Fruit fly (Drosophila melanogaster) whole organism, prepupa: ENCODE data around the gene CG13840.
A peak's percentile ranks its signal among the peaks of the same experiment; 100 is the strongest.

Experiments
- Blimp-1 ChIP-seq: fragments of 200-800 bp; sonication (Bioruptor generic); optimal IDR thresholded peaks from 3 replicates; lab custom pipeline; 2017; ENCODE audit warnings: missing biosample characterization, missing genetic modification characterization, mild to moderate bottlenecking, moderate library complexity, missing genetic modification reagents
- CG10631 ChIP-seq: fragments of 200-800 bp; sonication (Bioruptor generic); optimal IDR thresholded peaks from 2 replicates; lab custom pipeline; 2016; ENCODE audit warnings: missing biosample characterization, missing genetic modification characterization
- CG10669 ChIP-seq: fragments of 200-800 bp; sonication (Bioruptor generic); optimal IDR thresholded peaks from 3 replicates; lab custom pipeline; 2018; ENCODE audit warnings: missing biosample characterization, mild to moderate bottlenecking, missing genetic modification characterization, moderate library complexity
- CG11294 ChIP-seq: fragments of 200-800 bp; sonication (Bioruptor generic); IDR thresholded peaks from 2 replicates; pipeline ENCODE4 v1.3.6; 2022; ENCODE audit warnings: missing biosample characterization, missing genetic modification characterization
- CG11762 ChIP-seq: fragments of 200-800 bp; sonication (Bioruptor generic); optimal IDR thresholded peaks from 3 replicates; lab custom pipeline; 2016; ENCODE audit warnings: missing biosample characterization, missing genetic modification characterization; ENCODE audit not compliant: insufficient read depth
- CG11902 ChIP-seq: fragments of 200-800 bp; sonication (Bioruptor generic); optimal IDR thresholded peaks from 3 replicates; lab custom pipeline; 2016; ENCODE audit warnings: missing biosample characterization, missing genetic modification characterization
- CG1621 ChIP-seq: fragments of 200-800 bp; sonication (Bioruptor generic); optimal IDR thresholded peaks from 3 replicates; lab custom pipeline; 2018; ENCODE audit warnings: missing biosample characterization, mild to moderate bottlenecking, missing genetic modification characterization
- CG16779 ChIP-seq: fragments of 200-800 bp; sonication (Bioruptor generic); optimal IDR thresholded peaks from 3 replicates; lab custom pipeline; 2017; ENCODE audit warnings: missing biosample characterization, mild to moderate bottlenecking, missing genetic modification characterization
- CG3032 ChIP-seq: fragments of 200-800 bp; optimal IDR thresholded peaks from 2 replicates; lab custom pipeline; 2019; ENCODE audit warnings: missing biosample characterization, mild to moderate bottlenecking, missing genetic modification characterization, moderate library complexity
- CG31627 ChIP-seq: fragments of 200-800 bp; sonication (Bioruptor generic); optimal IDR thresholded peaks from 3 replicates; lab custom pipeline; 2016; ENCODE audit warnings: missing biosample characterization, missing genetic modification characterization
- CG32006 ChIP-seq: fragments of 200-800 bp; sonication (Bioruptor generic); optimal IDR thresholded peaks from 3 replicates; lab custom pipeline; 2017; ENCODE audit warnings: missing biosample characterization, mild to moderate bottlenecking, missing genetic modification characterization
- CG34406 ChIP-seq: fragments of 200-800 bp; sonication (Bioruptor generic); optimal IDR thresholded peaks from 3 replicates; lab custom pipeline; 2016; ENCODE audit warnings: missing biosample characterization, missing genetic modification characterization
- CG3919 ChIP-seq: fragments of 200-800 bp; sonication (Bioruptor generic); optimal IDR thresholded peaks from 3 replicates; lab custom pipeline; 2016; ENCODE audit warnings: missing biosample characterization, missing genetic modification characterization
- CG4318 ChIP-seq: fragments of 200-800 bp; sonication (Bioruptor generic); optimal IDR thresholded peaks from 3 replicates; lab custom pipeline; 2017; ENCODE audit warnings: missing biosample characterization, mild to moderate bottlenecking, missing genetic modification characterization
- CG6163 ChIP-seq: fragments of 200-800 bp; sonication (Bioruptor generic); IDR thresholded peaks from 3 replicates; pipeline ENCODE4 v1.3.6; 2022; ENCODE audit warnings: missing biosample characterization, missing genetic modification characterization
- CG6276 ChIP-seq: fragments of 200-800 bp; sonication (Bioruptor generic); optimal IDR thresholded peaks from 2 replicates; lab custom pipeline; 2017; ENCODE audit warnings: missing biosample characterization, mild to moderate bottlenecking, missing genetic modification characterization
- CG6792 ChIP-seq: fragments of 200-800 bp; sonication (Bioruptor generic); optimal IDR thresholded peaks from 3 replicates; lab custom pipeline; 2016; ENCODE audit warnings: missing biosample characterization, missing genetic modification characterization
- CG6808 ChIP-seq: fragments of 200-800 bp; sonication (Bioruptor generic); optimal IDR thresholded peaks from 3 replicates; lab custom pipeline; 2017; ENCODE audit warnings: missing biosample characterization, missing genetic modification characterization, mild to moderate bottlenecking, moderate library complexity, missing genetic modification reagents
- CG6854 ChIP-seq: fragments of 200-800 bp; sonication (Bioruptor generic); optimal IDR thresholded peaks from 2 replicates; lab custom pipeline; 2017; ENCODE audit warnings: missing biosample characterization, mild to moderate bottlenecking, missing genetic modification characterization
- CG7368 ChIP-seq: fragments of 200-800 bp; sonication (Bioruptor generic); optimal IDR thresholded peaks from 3 replicates; lab custom pipeline; 2016; ENCODE audit warnings: missing biosample characterization, missing genetic modification characterization
- CG8119 ChIP-seq: fragments of 200-800 bp; sonication (Bioruptor generic); IDR thresholded peaks from 3 replicates; pipeline ENCODE4 v1.3.6; 2022; ENCODE audit warnings: missing biosample characterization, missing genetic modification characterization
- CG9139 ChIP-seq: fragments of 200-800 bp; sonication (Bioruptor generic); optimal IDR thresholded peaks from 3 replicates; lab custom pipeline; 2017; ENCODE audit warnings: missing biosample characterization, mild to moderate bottlenecking, missing genetic modification characterization
- Eip75B ChIP-seq: fragments of 200-800 bp; sonication (Bioruptor generic); optimal IDR thresholded peaks from 3 replicates; lab custom pipeline; 2016; ENCODE audit warnings: missing biosample characterization, missing genetic modification characterization
- Eip78C ChIP-seq: fragments of 200-800 bp; sonication (Bioruptor generic); peaks from one replicate; lab custom pipeline; 2016; ENCODE audit warnings: missing biosample characterization, missing genetic modification characterization
- Ets21C ChIP-seq: fragments of 200-800 bp; sonication (Bioruptor generic); optimal IDR thresholded peaks from 3 replicates; lab custom pipeline; 2016; ENCODE audit warnings: missing biosample characterization, missing genetic modification characterization
- Ets96B ChIP-seq: fragments of 200-800 bp; optimal IDR thresholded peaks from 2 replicates; lab custom pipeline; 2019; ENCODE audit warnings: missing biosample characterization, mild to moderate bottlenecking, missing genetic modification characterization, moderate library complexity
- Gug ChIP-seq: fragments of 200-800 bp; sonication (Bioruptor generic); IDR thresholded peaks from 2 replicates; pipeline ENCODE4 v1.3.6; 2022; ENCODE audit warnings: missing biosample characterization, missing genetic modification characterization
- Hr38 ChIP-seq: sonication (Bioruptor generic); optimal IDR thresholded peaks from 2 replicates; lab custom pipeline; 2016; ENCODE audit warnings: missing biosample characterization, missing genetic modification characterization
- Hr39 ChIP-seq: fragments of 200-800 bp; sonication (Bioruptor generic); optimal IDR thresholded peaks from 2 replicates; lab custom pipeline; 2016; ENCODE audit warnings: missing biosample characterization, missing genetic modification characterization
- Hr4 ChIP-seq: fragments of 200-800 bp; sonication (Bioruptor generic); optimal IDR thresholded peaks from 3 replicates; lab custom pipeline; 2016; ENCODE audit warnings: missing biosample characterization, missing genetic modification characterization
- Lpt ChIP-seq: fragments of 200-800 bp; sonication (Bioruptor generic); optimal IDR thresholded peaks from 3 replicates; lab custom pipeline; 2016; ENCODE audit warnings: missing biosample characterization, missing genetic modification characterization
- Met ChIP-seq: fragments of 200-800 bp; sonication (Bioruptor generic); optimal IDR thresholded peaks from 3 replicates; lab custom pipeline; 2016; ENCODE audit warnings: missing biosample characterization, missing genetic modification characterization
- OdsH ChIP-seq: fragments of 200-800 bp; sonication (Bioruptor generic); optimal IDR thresholded peaks from 3 replicates; lab custom pipeline; 2016; ENCODE audit warnings: missing biosample characterization, missing genetic modification characterization
- Sox102F ChIP-seq: fragments of 200-800 bp; sonication (Bioruptor generic); optimal IDR thresholded peaks from 2 replicates; lab custom pipeline; 2016; ENCODE audit warnings: missing biosample characterization, mild to moderate bottlenecking, missing genetic modification characterization
- Sox14 ChIP-seq: fragments of 200-800 bp; sonication (Bioruptor generic); optimal IDR thresholded peaks from 3 replicates; lab custom pipeline; 2016; ENCODE audit warnings: missing biosample characterization, missing genetic modification characterization
- achi ChIP-seq: fragments of 200-800 bp; sonication (Bioruptor generic); optimal IDR thresholded peaks from 3 replicates; lab custom pipeline; 2016; ENCODE audit warnings: missing biosample characterization, missing genetic modification characterization
- acj6 ChIP-seq: fragments of 200-800 bp; sonication (Bioruptor generic); optimal IDR thresholded peaks from 3 replicates; lab custom pipeline; 2016; ENCODE audit warnings: missing biosample characterization, missing genetic modification characterization
- cyc ChIP-seq: fragments of 200-800 bp; sonication (Bioruptor generic); optimal IDR thresholded peaks from 3 replicates; lab custom pipeline; 2016; ENCODE audit warnings: missing biosample characterization, missing genetic modification characterization
- dac ChIP-seq: fragments of 200-800 bp; sonication (Bioruptor generic); optimal IDR thresholded peaks from 2 replicates; lab custom pipeline; 2017; ENCODE audit warnings: missing biosample characterization, mild to moderate bottlenecking, missing genetic modification characterization
- dsx ChIP-seq: fragments of 200-800 bp; optimal IDR thresholded peaks from 3 replicates; lab custom pipeline; 2019; ENCODE audit warnings: missing biosample characterization, mild to moderate bottlenecking, missing genetic modification characterization, moderate library complexity; ENCODE audit not compliant: poor library complexity, severe bottlenecking
- fd59A ChIP-seq: fragments of 200-800 bp; sonication (Bioruptor generic); optimal IDR thresholded peaks from 2 replicates; lab custom pipeline; 2017; ENCODE audit warnings: missing biosample characterization, mild to moderate bottlenecking, missing genetic modification characterization, missing genetic modification reagents
- fd85E ChIP-seq: fragments of 200-800 bp; sonication (Bioruptor generic); optimal IDR thresholded peaks from 3 replicates; lab custom pipeline; 2016; ENCODE audit warnings: missing biosample characterization, missing genetic modification characterization
- fkh ChIP-seq: fragments of 200-800 bp; sonication (Bioruptor generic); optimal IDR thresholded peaks from 3 replicates; lab custom pipeline; 2017; ENCODE audit warnings: missing biosample characterization, mild to moderate bottlenecking, missing genetic modification characterization, moderate library complexity
- lz ChIP-seq: fragments of 200-800 bp; sonication (Bioruptor generic); optimal IDR thresholded peaks from 3 replicates; lab custom pipeline; 2016; ENCODE audit warnings: missing biosample characterization, missing genetic modification characterization
- net ChIP-seq: fragments of 200-800 bp; sonication (Bioruptor generic); optimal IDR thresholded peaks from 3 replicates; lab custom pipeline; 2016; ENCODE audit warnings: missing biosample characterization, missing genetic modification characterization
- pdm3 ChIP-seq: fragments of 200-800 bp; sonication (Bioruptor generic); optimal IDR thresholded peaks from 3 replicates; lab custom pipeline; 2016; ENCODE audit warnings: missing biosample characterization, missing genetic modification characterization
- spab ChIP-seq: fragments of 200-800 bp; sonication (Bioruptor generic); optimal IDR thresholded peaks from 2 replicates; lab custom pipeline; 2017; ENCODE audit warnings: missing biosample characterization, mild to moderate bottlenecking, missing genetic modification characterization, missing genetic modification reagents
- ss ChIP-seq, 2 experiments: fragments of 200-800 bp; sonication (Bioruptor generic); optimal IDR thresholded peaks; 2 replicates in 1 of 2; 3 replicates in 1 of 2; lab custom pipeline; 2017 to 2018; ENCODE audit warnings: mild to moderate bottlenecking in 2 of 2, missing biosample characterization in 2 of 2, missing genetic modification characterization in 2 of 2, moderate library complexity in 1 of 2
- svp ChIP-seq: fragments of 200-800 bp; sonication (Bioruptor generic); peaks from one replicate; lab custom pipeline; 2016; ENCODE audit warnings: missing biosample characterization, missing genetic modification characterization
- topi ChIP-seq: fragments of 200-800 bp; sonication (Bioruptor generic); optimal IDR thresholded peaks from 3 replicates; lab custom pipeline; 2016; ENCODE audit warnings: missing biosample characterization, missing genetic modification characterization
- vri ChIP-seq: fragments of 200-800 bp; sonication (Bioruptor generic); optimal IDR thresholded peaks from 3 replicates; lab custom pipeline; 2016; ENCODE audit warnings: missing biosample characterization, mild to moderate bottlenecking, missing genetic modification characterization

Gene CG13840

dm6 chr3R:22816437-22817173 lies 627 bp upstream of the CG13840 start:
- TF ChIP-seq cyc (GFP tag; lab: Kevin White, UChicago) (peak; percentile 28), Blimp-1 (GFP tag; lab: Kevin White, UChicago) (no peak), Hr4 (peak; percentile 57), lz (peak; percentile 31), CG9139 (no peak), CG31627 (GFP tag; lab: Kevin White, UChicago) (peak; percentile 7), Met (GFP tag; lab: Kevin White, UChicago) (peak; percentile 34), CG10669 (peak; percentile 44), Eip75B (peak; percentile 27), Sox102F (GFP tag; lab: Kevin White, UChicago) (no peak), fd59A (GFP tag; lab: Kevin White, UChicago) (peak; percentile 2), vri (GFP tag; lab: Kevin White, UChicago) (no peak), topi (GFP tag; lab: Kevin White, UChicago) (peak; percentile 36), CG34406 (GFP tag; lab: Kevin White, UChicago) (peak; percentile 18), CG6276 (GFP tag; lab: Kevin White, UChicago) (peak; percentile 24), Hr38 (GFP tag; lab: Kevin White, UChicago) (no peak), CG1621 (tag; lab: Kevin White, UChicago) (no peak), CG32006 (GFP tag; lab: Kevin White, UChicago) (peak; percentile 52), Lpt (GFP tag; lab: Kevin White, UChicago) (no peak), CG6808 (peak; percentile 28), CG11902 (no peak), CG6163 (peak; percentile 54; the same call in 2 of the 3 replicates), achi (GFP tag; lab: Kevin White, UChicago) (peak; percentile 25), Gug (no peak), CG16779 (tag; lab: Kevin White, UChicago) (no peak), pdm3 (peak; percentile 27), Eip78C (GFP tag; lab: Kevin White, UChicago) (peak; percentile 79), spab (GFP tag; lab: Kevin White, UChicago) (no peak), svp (GFP tag; lab: Kevin White, UChicago) (peak; percentile 75), Ets96B (tag; lab: Kevin White, UChicago) (peak; percentile 41), fd85E (GFP tag; lab: Kevin White, UChicago) (no peak), Hr39 (GFP tag; lab: Kevin White, UChicago) (peak; percentile 10), CG10631 (GFP tag; lab: Kevin White, UChicago) (peak; percentile 42), CG4318 (GFP tag; lab: Kevin White, UChicago) (peak; percentile 3), CG11762 (no peak), CG6792 (peak; percentile 12), OdsH (peak; percentile 40), dac (GFP tag; lab: Kevin White, UChicago) (no peak), CG6854 (GFP tag; lab: Kevin White, UChicago) (no peak), net (GFP tag; lab: Kevin White, UChicago) (no peak), Ets21C (GFP tag; lab: Kevin White, UChicago) (peak; percentile 1), CG8119 (GFP tag; lab: Robert Waterston, UW) (peak; percentile 68; the same call in 2 of the 3 replicates), CG7368 (GFP tag; lab: Kevin White, UChicago) (no peak), ss (GFP tag; optimal IDR thresholded peaks at IDR 0.05; lab: Kevin White, UChicago) (peak in 1 of 2 experiments; percentile 8), acj6 (peak; percentile 25), Sox14 (GFP tag; lab: Kevin White, UChicago) (peak; percentile 3), CG3919 (GFP tag; lab: Kevin White, UChicago) (peak; percentile 49), fkh (no peak), CG11294 (peak; percentile 47; the same call in 1 of the 2 replicates), dsx (GFP tag; lab: Kevin White, UChicago) (no peak), CG3032 (tag; lab: Kevin White, UChicago) (no peak)
